Worm (Caenorhabditis elegans): ENCODE data around the gene C08E3.13.
"Not testable (repeated sequence)": the region's sequence is repeated elsewhere in the genome, so short reads cannot be mapped to it uniquely, and the experiment has no call there.

The C08E3.13 gene

ce11 chrII:1632216-1632615 is at the start of gene C08E3.13:
Gene C08E3.13, minus strand, starts transcription at chrII:1632316.
- TF ChIP-seq ztf-29 (GFP tag; IDR thresholded peaks at IDR 0.05); med-1 (GFP tag; optimal IDR thresholded peaks at IDR 0.05; ENCODE audit: insufficient read depth); tab-1 (GFP tag; IDR thresholded peaks at IDR 0.05): not testable (repeated sequence)

ce11 chrII:1679081-1679480 is 47.0 kb upstream of the C08E3.13 start, which contains the start of gene irld-36:
Gene irld-36, plus strand, starts transcription at chrII:1679381.
- TF ChIP-seq ref-1 (GFP tag; conservative IDR thresholded peaks at IDR 0.05), result no peak
- no peak for TF ChIP-seq ztf-23 (GFP tag; IDR thresholded peaks at IDR 0.05)
- TF ChIP-seq med-1 (GFP tag; optimal IDR thresholded peaks at IDR 0.05; ENCODE audit: insufficient read depth), result no peak
- no peak for TF ChIP-seq klf-2 (GFP tag; conservative IDR thresholded peaks at IDR 0.05)
- TF ChIP-seq cog-1 (tag; optimal IDR thresholded peaks at IDR 0.05), result no peak
- no peak for TF ChIP-seq flt-1 (GFP tag; IDR thresholded peaks at IDR 0.05)
- no peak for TF ChIP-seq ztf-29 (GFP tag; IDR thresholded peaks at IDR 0.05)
- no peak for TF ChIP-seq T22C8.4 (GFP tag; IDR thresholded peaks at IDR 0.05)
- no peak for TF ChIP-seq tab-1 (GFP tag; IDR thresholded peaks at IDR 0.05)

DNA sequence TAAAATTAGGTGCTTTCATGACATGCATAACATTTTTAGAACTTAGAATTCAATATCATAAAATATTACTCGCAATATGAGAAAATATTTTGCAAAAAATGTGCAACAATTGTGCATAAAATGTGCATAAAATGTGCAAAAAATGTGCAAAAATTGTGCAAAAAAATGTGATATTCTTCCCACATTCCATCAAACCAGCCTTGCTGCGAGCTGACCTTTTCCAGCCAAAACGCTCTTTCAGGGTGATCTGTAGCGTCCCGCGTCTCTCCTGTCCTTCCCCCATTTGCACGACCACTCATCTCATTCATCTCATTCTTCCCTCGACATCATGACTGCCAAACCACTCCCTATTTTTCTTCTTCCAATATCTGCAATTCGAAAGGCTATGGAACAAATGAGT is 44.0 kb upstream of the C08E3.13 start, which contains the start of gene fbxb-17:
TSS of gene fbxb-17 (plus strand) at position 301 of the 400 bp plus-strand sequence.
- TF ChIP-seq ref-1 (GFP tag; conservative IDR thresholded peaks at IDR 0.05) (no peak), T22C8.4 (GFP tag; IDR thresholded peaks at IDR 0.05) (no peak)

DNA sequence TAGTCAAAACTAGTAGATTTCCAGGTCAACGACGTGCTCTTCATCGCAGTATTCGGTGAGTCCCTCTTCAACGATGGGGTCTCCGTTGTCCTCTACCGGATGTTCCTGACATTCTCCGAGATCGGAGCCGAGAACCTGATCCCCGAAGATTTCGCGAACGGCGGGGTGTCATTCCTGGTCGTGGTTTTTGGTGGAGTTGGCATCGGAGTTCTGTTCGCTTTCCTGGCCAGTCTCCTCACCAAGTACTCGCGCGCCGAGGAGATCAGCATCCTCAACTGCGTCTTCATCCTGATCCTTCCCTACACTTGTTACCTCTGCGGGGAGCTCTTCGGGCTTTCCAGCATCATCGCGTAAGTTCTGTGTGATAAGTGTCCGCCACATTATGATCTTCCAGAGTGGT is 40.6 kb upstream of the C08E3.13 start:
- TF ChIP-seq ref-1 (GFP tag; conservative IDR thresholded peaks at IDR 0.05), result no peak
- TF ChIP-seq tab-1 (GFP tag; IDR thresholded peaks at IDR 0.05), result no peak
- TF ChIP-seq med-1 (GFP tag; optimal IDR thresholded peaks at IDR 0.05; ENCODE audit: insufficient read depth), result no peak
- TF ChIP-seq T22C8.4 (GFP tag; IDR thresholded peaks at IDR 0.05), result no peak
- TF ChIP-seq klf-2 (GFP tag; conservative IDR thresholded peaks at IDR 0.05), result no peak
- no peak for TF ChIP-seq flt-1 (GFP tag; IDR thresholded peaks at IDR 0.05)
- TF ChIP-seq ztf-29 (GFP tag; IDR thresholded peaks at IDR 0.05), result no peak
- TF ChIP-seq cog-1 (tag; optimal IDR thresholded peaks at IDR 0.05), result no peak
- no peak for TF ChIP-seq ztf-23 (GFP tag; IDR thresholded peaks at IDR 0.05)

DNA sequence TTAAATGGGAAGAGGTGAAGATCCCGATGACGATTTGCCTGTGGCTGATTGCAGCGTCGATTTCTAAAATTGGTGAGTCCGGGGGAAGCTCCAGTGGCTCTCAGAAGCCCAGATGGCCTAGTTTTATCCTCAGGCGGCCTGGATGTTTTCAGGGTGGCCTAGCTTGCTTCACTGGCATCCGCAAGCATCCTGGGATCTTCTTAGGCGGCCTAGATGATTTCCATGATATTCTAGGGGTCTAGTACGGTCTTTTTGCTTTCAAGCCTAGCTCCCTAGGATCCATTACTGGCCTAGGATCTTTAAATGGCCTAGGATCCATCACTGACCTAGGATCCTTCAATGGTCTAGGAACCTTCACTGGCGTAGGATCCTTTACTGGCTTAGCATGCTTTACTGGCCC is 38.9 kb upstream of the C08E3.13 start:
- TF ChIP-seq ztf-23 (GFP tag; IDR thresholded peaks at IDR 0.05) (no peak), cog-1 (tag; optimal IDR thresholded peaks at IDR 0.05) (no peak), ref-1 (GFP tag; conservative IDR thresholded peaks at IDR 0.05) (no peak), klf-2 (GFP tag; conservative IDR thresholded peaks at IDR 0.05) (no peak), tab-1 (GFP tag; IDR thresholded peaks at IDR 0.05) (no peak), T22C8.4 (GFP tag; IDR thresholded peaks at IDR 0.05) (no peak)

- no peak for TF ChIP-seq cog-1 (tag; optimal IDR thresholded peaks at IDR 0.05)
- TF ChIP-seq tab-1 (GFP tag; IDR thresholded peaks at IDR 0.05), result no peak
- TF ChIP-seq flt-1 (GFP tag; IDR thresholded peaks at IDR 0.05), result no peak
Observed at ce11 chrII:1670260-1670879, 38.3 kb upstream of the C08E3.13 start, which contains the start of gene nhx-6. Gene nhx-6, plus strand, starts transcription at chrII:1670829.

DNA sequence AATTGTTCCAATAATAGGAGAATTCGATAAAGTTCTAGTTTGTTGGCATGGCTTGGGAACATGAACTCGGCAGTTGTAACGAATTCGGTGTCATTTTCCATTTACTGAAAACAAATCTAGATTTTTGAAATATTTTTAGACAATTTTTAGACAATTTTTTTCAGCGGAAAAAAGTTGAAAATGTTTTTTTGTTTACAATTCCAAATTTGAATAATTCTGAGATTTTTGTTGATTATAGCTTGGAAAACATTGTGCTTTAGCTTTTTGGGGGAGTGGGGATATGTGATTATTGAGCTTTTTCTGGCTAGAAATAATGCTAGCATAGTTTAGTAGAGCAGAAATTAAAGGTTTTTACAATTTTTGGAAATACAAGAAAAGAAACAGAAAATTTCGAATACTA is 36.8 kb upstream of the C08E3.13 start, which contains the start of gene srw-97:
TSS of gene srw-97 (minus strand) at position 101 of the 400 bp plus-strand sequence.
- TF ChIP-seq ztf-29 (GFP tag; IDR thresholded peaks at IDR 0.05), result no peak
- no peak for TF ChIP-seq tab-1 (GFP tag; IDR thresholded peaks at IDR 0.05)
- no peak for TF ChIP-seq T22C8.4 (GFP tag; IDR thresholded peaks at IDR 0.05)
- TF ChIP-seq ref-1 (GFP tag; conservative IDR thresholded peaks at IDR 0.05), result no peak
- TF ChIP-seq cog-1 (tag; optimal IDR thresholded peaks at IDR 0.05), result no peak
- TF ChIP-seq ztf-23 (GFP tag; IDR thresholded peaks at IDR 0.05), result no peak
- no peak for TF ChIP-seq flt-1 (GFP tag; IDR thresholded peaks at IDR 0.05)
- TF ChIP-seq med-1 (GFP tag; optimal IDR thresholded peaks at IDR 0.05; ENCODE audit: insufficient read depth), result no peak
- no peak for TF ChIP-seq klf-2 (GFP tag; conservative IDR thresholded peaks at IDR 0.05)

DNA sequence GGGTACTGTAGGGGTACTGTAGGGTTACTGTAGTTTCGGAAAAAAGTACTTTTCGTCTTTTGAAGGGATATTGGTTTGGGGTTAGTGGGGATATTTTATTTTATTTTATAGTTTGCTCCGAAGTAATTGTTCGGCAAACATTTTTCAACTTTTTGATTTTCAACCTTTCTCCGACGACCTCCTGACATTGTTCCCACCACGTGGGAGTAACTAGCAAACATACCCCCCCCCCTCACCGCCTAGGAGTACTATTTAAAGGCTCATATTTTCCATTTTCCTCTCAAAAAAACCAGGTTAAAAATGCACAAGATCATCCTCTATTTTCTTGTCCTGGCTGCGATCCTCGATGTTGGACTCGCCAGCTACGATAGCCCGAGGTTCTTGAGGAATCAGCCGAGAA is 33.9 kb upstream of the C08E3.13 start, which contains the start of gene srlf-29:
TSS of gene srlf-29 (plus strand) at position 301 of the 400 bp plus-strand sequence.
- TF ChIP-seq T22C8.4 (GFP tag; IDR thresholded peaks at IDR 0.05) (no peak), med-1 (GFP tag; optimal IDR thresholded peaks at IDR 0.05; ENCODE audit: insufficient read depth) (no peak), ref-1 (GFP tag; conservative IDR thresholded peaks at IDR 0.05) (no peak), ztf-29 (GFP tag; IDR thresholded peaks at IDR 0.05) (no peak), cog-1 (tag; optimal IDR thresholded peaks at IDR 0.05) (no peak), klf-2 (GFP tag; conservative IDR thresholded peaks at IDR 0.05) (no peak), tab-1 (GFP tag; IDR thresholded peaks at IDR 0.05) (no peak), flt-1 (GFP tag; IDR thresholded peaks at IDR 0.05) (no peak), ztf-23 (GFP tag; IDR thresholded peaks at IDR 0.05) (no peak)

DNA sequence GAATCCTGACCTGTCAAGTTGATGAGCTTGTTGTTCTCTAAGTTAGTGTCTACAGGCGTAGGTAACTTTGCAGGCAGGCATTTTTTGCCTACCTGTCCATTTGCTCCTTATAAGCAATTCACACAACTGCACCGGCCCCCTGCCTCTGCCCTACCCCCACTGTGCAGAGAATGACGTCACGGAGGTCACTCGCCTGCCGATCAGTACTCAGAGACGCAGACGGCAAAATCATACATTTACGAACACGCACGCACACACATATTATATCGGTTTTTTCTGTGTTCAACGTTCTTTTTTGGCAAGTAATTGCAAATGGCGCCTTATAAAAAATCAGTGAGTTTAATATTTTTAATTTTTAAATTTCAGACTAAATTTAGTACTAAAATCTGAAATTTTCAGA is 31.4 kb upstream of the C08E3.13 start, which contains the start of gene duxl-1:
TSS of gene duxl-1 (plus strand) at position 184 of the 400 bp plus-strand sequence.
- TF ChIP-seq ref-1 (GFP tag; conservative IDR thresholded peaks at IDR 0.05) (0 out of 2 replicates have a peak, but pooled peaks have one; percentile 17), cog-1 (tag; optimal IDR thresholded peaks at IDR 0.05) (no peak)

- no peak for TF ChIP-seq flt-1 (GFP tag; IDR thresholded peaks at IDR 0.05)
- no peak for TF ChIP-seq tab-1 (GFP tag; IDR thresholded peaks at IDR 0.05)
- TF ChIP-seq cog-1 (tag; optimal IDR thresholded peaks at IDR 0.05), result no peak
- no peak for TF ChIP-seq ref-1 (GFP tag; conservative IDR thresholded peaks at IDR 0.05)
- TF ChIP-seq ztf-23 (GFP tag; IDR thresholded peaks at IDR 0.05), result no peak
- no peak for TF ChIP-seq T22C8.4 (GFP tag; IDR thresholded peaks at IDR 0.05)
- TF ChIP-seq ztf-29 (GFP tag; IDR thresholded peaks at IDR 0.05), result no peak
- TF ChIP-seq med-1 (GFP tag; optimal IDR thresholded peaks at IDR 0.05; ENCODE audit: insufficient read depth), result no peak
- TF ChIP-seq klf-2 (GFP tag; conservative IDR thresholded peaks at IDR 0.05), result no peak
Observed at ce11 chrII:1662881-1663280, 30.8 kb upstream of the C08E3.13 start, which contains the start of gene ZC204.14. Gene ZC204.14, minus strand, starts transcription at chrII:1662949.

Data from whole organism, midembryonic.